Worm (Caenorhabditis elegans) whole organism, L4 larva: ENCODE data around the gene F44E5.2.
A peak's percentile ranks its signal among the peaks of the same experiment; 100 is the strongest.

ENCODE experiments used
- D1046.2 ChIP-seq: fragments of 200-800 bp; sonication (Bioruptor generic); IDR thresholded peaks from 2 replicates; pipeline ENCODE4 v1.3.6; 2022; ENCODE audit warnings: missing genetic modification characterization, missing compliant biosample characterization
- F26F4.8 ChIP-seq: fragments of 200-800 bp; sonication (Bioruptor generic); conservative IDR thresholded peaks from 2 replicates; pipeline ENCODE4 v1.3.6; 2022; ENCODE audit warnings: missing genetic modification characterization, missing compliant biosample characterization
- F37D6.2 ChIP-seq: sonication (generic microtip); optimal IDR thresholded peaks from 2 replicates; lab custom pipeline; 2016; ENCODE audit warnings: mild to moderate bottlenecking, missing genetic modification characterization, missing compliant biosample characterization
- T26A8.4 ChIP-seq: fragments of 200-800 bp; sonication (Bioruptor generic); IDR thresholded peaks from 2 replicates; pipeline ENCODE4 v1.3.6; 2022; ENCODE audit warnings: missing genetic modification characterization, missing compliant biosample characterization
- Y75B8A.6 ChIP-seq: fragments of 200-800 bp; sonication (Bioruptor generic); IDR thresholded peaks from 2 replicates; pipeline ENCODE4 v1.3.6; 2022; ENCODE audit warnings: missing genetic modification reagents, missing genetic modification characterization, missing compliant biosample characterization
- ZK337.2 ChIP-seq: fragments of 200-800 bp; sonication (Bioruptor generic); IDR thresholded peaks from 2 replicates; pipeline ENCODE4 v1.3.6; 2022; ENCODE audit warnings: missing genetic modification reagents, missing genetic modification characterization, missing compliant biosample characterization
- aha-1 ChIP-seq: fragments of 150-350 bp; peaks from one replicate; lab custom pipeline; 2014; ENCODE audit warnings: missing biosample characterization, missing genetic modification characterization
- arid-1 ChIP-seq: fragments of 200-800 bp; sonication (Bioruptor generic); conservative IDR thresholded peaks from 2 replicates; pipeline ENCODE4 v1.3.6; 2022; ENCODE audit warnings: missing genetic modification reagents, missing genetic modification characterization, missing compliant biosample characterization
- ceh-28 ChIP-seq: fragments of 150-350 bp; optimal IDR thresholded peaks from 2 replicates; lab custom pipeline; 2014; ENCODE audit warnings: missing biosample characterization, missing genetic modification reagents, missing genetic modification characterization
- ceh-62 ChIP-seq: sonication (generic microtip); optimal IDR thresholded peaks from 2 replicates; lab custom pipeline; 2017; ENCODE audit warnings: missing biosample characterization, missing genetic modification characterization
- daf-12 ChIP-seq: fragments of 150-350 bp; optimal IDR thresholded peaks from 2 replicates; lab custom pipeline; 2014; ENCODE audit warnings: missing biosample characterization, missing genetic modification reagents, missing genetic modification characterization
- daf-16 ChIP-seq, 3 experiments: sonication (generic microtip); optimal IDR thresholded peaks; 2 replicates each; lab custom pipeline; 2016 to 2017; ENCODE audit warnings: missing genetic modification characterization in 3 of 3, missing genetic modification reagents in 3 of 3, mild to moderate bottlenecking in 2 of 3, missing compliant biosample characterization in 2 of 3, missing biosample characterization in 1 of 3, moderate library complexity in 1 of 3
- daf-19 ChIP-seq: fragments of 200-800 bp; sonication (Bioruptor generic); conservative IDR thresholded peaks from 2 replicates; pipeline ENCODE4 v1.3.6; 2022; ENCODE audit warnings: missing genetic modification characterization, missing compliant biosample characterization
- daf-8 ChIP-seq: fragments of 200-800 bp; sonication (Bioruptor generic); IDR thresholded peaks from 2 replicates; pipeline ENCODE4 v1.3.6; 2022; ENCODE audit warnings: missing genetic modification characterization, missing compliant biosample characterization
- fkh-10 ChIP-seq: fragments of 150-350 bp; optimal IDR thresholded peaks from 2 replicates; lab custom pipeline; 2014; ENCODE audit warnings: missing biosample characterization, missing genetic modification reagents, missing genetic modification characterization
- gei-8 ChIP-seq: fragments of 200-800 bp; sonication (Bioruptor generic); optimal IDR thresholded peaks from 2 replicates; lab custom pipeline; 2018; ENCODE audit warnings: mild to moderate bottlenecking, missing genetic modification characterization, missing compliant biosample characterization
- hmg-1.1 ChIP-seq: fragments of 200-800 bp; sonication (Bioruptor generic); IDR thresholded peaks from 2 replicates; pipeline ENCODE4 v1.3.6; 2022; ENCODE audit warnings: missing genetic modification reagents, missing genetic modification characterization, missing compliant biosample characterization
- lin-1 ChIP-seq: fragments of 200-800 bp; sonication (Bioruptor generic); IDR thresholded peaks from 2 replicates; pipeline ENCODE4 v1.3.6; 2022; ENCODE audit warnings: missing genetic modification reagents, missing genetic modification characterization, missing compliant biosample characterization
- lin-13 ChIP-seq: fragments of 150-350 bp; optimal IDR thresholded peaks from 2 replicates; lab custom pipeline; 2014; ENCODE audit warnings: missing biosample characterization, missing genetic modification reagents, missing genetic modification characterization
- lin-39 ChIP-seq: fragments of 150-350 bp; optimal IDR thresholded peaks from 2 replicates; lab custom pipeline; 2014; ENCODE audit warnings: missing biosample characterization, missing genetic modification reagents, missing genetic modification characterization
- lir-3 ChIP-seq: sonication (generic microtip); optimal IDR thresholded peaks from 2 replicates; lab custom pipeline; 2016; ENCODE audit warnings: mild to moderate bottlenecking, missing genetic modification characterization, missing compliant biosample characterization
- madf-5 ChIP-seq, 2 experiments: fragments of 200-800 bp; sonication (Bioruptor generic); IDR thresholded peaks; 2 replicates each; pipeline ENCODE4 v1.3.6; 2022; ENCODE audit warnings: missing compliant biosample characterization in 2 of 2, missing genetic modification characterization in 2 of 2
- mxl-2 ChIP-seq: fragments of 200-800 bp; sonication (Bioruptor generic); conservative IDR thresholded peaks from 2 replicates; pipeline ENCODE4 v1.3.6; 2022; ENCODE audit warnings: missing genetic modification reagents, missing genetic modification characterization, missing compliant biosample characterization
- mxl-3 ChIP-seq: fragments of 200-800 bp; sonication (Bioruptor generic); optimal IDR thresholded peaks from 2 replicates; lab custom pipeline; 2018; ENCODE audit warnings: mild to moderate bottlenecking, missing genetic modification characterization, missing compliant biosample characterization
- nhr-102 ChIP-seq: sonication (generic microtip); optimal IDR thresholded peaks from 2 replicates; lab custom pipeline; 2016; ENCODE audit warnings: mild to moderate bottlenecking, missing genetic modification characterization, moderate library complexity, missing compliant biosample characterization
- nhr-11 ChIP-seq: fragments of 150-350 bp; optimal IDR thresholded peaks from 2 replicates; lab custom pipeline; 2014; ENCODE audit warnings: missing biosample characterization, missing genetic modification characterization
- nhr-237 ChIP-seq: sonication (generic microtip); optimal IDR thresholded peaks from 2 replicates; lab custom pipeline; 2017; ENCODE audit warnings: missing biosample characterization, missing genetic modification characterization
- nhr-25 ChIP-seq: sonication (generic microtip); optimal IDR thresholded peaks from 2 replicates; lab custom pipeline; 2017; ENCODE audit warnings: missing genetic modification characterization, mild to moderate bottlenecking, missing compliant biosample characterization, antibody characterized with exemption, moderate library complexity, borderline replicate concordance; ENCODE audit not compliant: insufficient read depth
- nhr-48 ChIP-seq: sonication (generic microtip); optimal IDR thresholded peaks from 2 replicates; lab custom pipeline; 2016; ENCODE audit warnings: mild to moderate bottlenecking, missing genetic modification characterization, missing compliant biosample characterization
- php-3 ChIP-seq: fragments of 200-800 bp; sonication (Bioruptor generic); IDR thresholded peaks from 2 replicates; pipeline ENCODE4 v1.3.6; 2022; ENCODE audit warnings: missing genetic modification reagents, missing genetic modification characterization, missing compliant biosample characterization
- rbr-2 ChIP-seq: sonication (generic microtip); optimal IDR thresholded peaks from 2 replicates; lab custom pipeline; 2016; ENCODE audit warnings: missing genotype, missing genetic modification characterization, missing compliant biosample characterization
- set-16 ChIP-seq: fragments of 200-800 bp; sonication (Bioruptor generic); IDR thresholded peaks from 2 replicates; pipeline ENCODE4 v1.3.6; 2022; ENCODE audit warnings: missing genetic modification reagents, missing genetic modification characterization, missing compliant biosample characterization
- snpc-4 ChIP-seq: fragments of 150-350 bp; optimal IDR thresholded peaks from 2 replicates; lab custom pipeline; 2014; ENCODE audit warnings: missing biosample characterization, missing genetic modification characterization
- unc-130 ChIP-seq: sonication (generic microtip); optimal IDR thresholded peaks from 2 replicates; lab custom pipeline; 2016; ENCODE audit warnings: missing genetic modification reagents, missing genetic modification characterization, missing compliant biosample characterization
- zfp-2 ChIP-seq: sonication (generic microtip); optimal IDR thresholded peaks from 2 replicates; lab custom pipeline; 2016; ENCODE audit warnings: mild to moderate bottlenecking, missing genetic modification characterization, missing compliant biosample characterization
- zfp-3 ChIP-seq: fragments of 200-800 bp; sonication (Bioruptor generic); conservative IDR thresholded peaks from 2 replicates; pipeline ENCODE4 v1.3.6; 2022; ENCODE audit warnings: missing genetic modification reagents, missing genetic modification characterization, missing compliant biosample characterization
- zip-11 ChIP-seq: fragments of 200-800 bp; sonication (Bioruptor generic); IDR thresholded peaks from 2 replicates; pipeline ENCODE4 v1.3.6; 2022; ENCODE audit warnings: missing genetic modification characterization, missing compliant biosample characterization

The F44E5.2 gene

DNA sequence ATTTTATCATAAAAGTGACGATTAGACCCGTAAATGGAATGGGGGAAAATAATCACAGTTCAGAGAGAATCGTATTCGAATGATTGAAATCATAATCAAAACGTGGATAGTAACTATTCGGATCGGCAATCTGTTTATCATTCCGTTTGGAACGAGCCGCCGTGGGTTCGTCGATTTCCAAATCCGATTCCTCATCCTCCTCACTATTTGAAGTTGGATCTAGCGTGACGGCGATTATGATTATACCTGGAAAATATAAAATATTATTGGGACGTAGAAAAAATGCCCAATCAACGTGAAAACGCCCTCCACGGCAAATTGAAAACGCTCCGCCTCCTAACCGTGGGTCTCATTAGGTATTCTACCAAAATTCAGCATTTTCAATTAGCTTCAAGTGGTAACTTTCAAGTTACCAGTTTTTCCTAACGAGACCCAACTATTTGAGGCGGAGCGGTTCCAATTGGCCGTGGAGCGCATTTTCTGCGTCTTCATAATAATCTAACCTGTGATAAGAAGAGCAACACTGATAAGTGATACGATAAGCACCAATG is 35.3 kb upstream of the F44E5.2 start (continued):
- TF ChIP-seq lin-13 (GFP tag; lab: Kevin White, UChicago) (no peak), ZK337.2 (GFP tag; lab: Robert Waterston, UW) (no peak), zfp-3 (GFP tag; lab: Robert Waterston, UW) (peak; percentile 78; the same call in 1 of the 2 replicates), daf-16 (GFP tag; optimal IDR thresholded peaks at IDR 0.05; lab: Kevin White, UChicago) (no peak), daf-16 (tag; optimal IDR thresholded peaks at IDR 0.05; lab: Kevin White, UChicago) (peak; percentile 35), daf-12 (tag; lab: Kevin White, UChicago) (no peak), T26A8.4 (GFP tag; lab: Robert Waterston, UW) (no peak), arid-1 (GFP tag; lab: Robert Waterston, UW) (0 out of 2 replicates have a peak, but pooled peaks have one; percentile 23), mxl-2 (GFP tag; lab: Robert Waterston, UW) (0 out of 2 replicates have a peak, but pooled peaks have one; percentile 32), mxl-3 (GFP tag; lab: Kevin White, UChicago) (no peak), ceh-62 (tag; lab: Kevin White, UChicago) (no peak), Y75B8A.6 (GFP tag; lab: Robert Waterston, UW) (no peak), F37D6.2 (no peak), nhr-25 (tag; lab: Kevin White, UChicago) (no peak), D1046.2 (GFP tag; lab: Robert Waterston, UW) (0 out of 2 replicates have a peak, but pooled peaks have one; percentile 17), ceh-28 (tag; lab: Kevin White, UChicago) (no peak), set-16 (no peak), F26F4.8 (no peak), nhr-237 (tag; lab: Kevin White, UChicago) (no peak), fkh-10 (no peak), nhr-48 (no peak)

DNA sequence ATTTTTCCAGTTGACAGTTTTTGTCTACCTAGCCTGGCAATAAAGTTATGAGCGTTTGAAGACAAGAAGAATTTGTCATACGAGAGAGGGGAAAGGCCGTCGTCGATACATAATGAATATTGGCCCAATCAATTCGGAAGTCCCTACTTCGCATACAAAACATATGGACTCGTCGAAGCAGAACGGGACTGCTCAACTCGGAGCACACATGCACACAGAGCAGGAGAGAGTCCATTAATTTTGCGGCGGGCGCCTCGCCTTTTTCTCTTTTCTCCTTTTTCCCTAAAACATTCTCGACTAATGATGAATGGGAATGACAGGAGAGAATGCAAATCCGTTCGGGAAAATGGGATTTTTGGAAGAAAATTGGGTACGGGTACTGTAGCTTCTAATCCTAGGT is 34.1 kb upstream of the F44E5.2 start, which contains the start of gene F13D12.8:
F13D12.8 (minus strand) TSS at position 82 of the 400 bp plus-strand sequence.
- TF ChIP-seq lir-3 (no peak), nhr-102 (tag; lab: Kevin White, UChicago) (no peak), hmg-1.1 (GFP tag; lab: Robert Waterston, UW) (0 out of 2 replicates have a peak, but pooled peaks have one; percentile 19), mxl-3 (GFP tag; lab: Kevin White, UChicago) (no peak)
- TF ChIP-seq, all 104 proteins: peak for 1

DNA sequence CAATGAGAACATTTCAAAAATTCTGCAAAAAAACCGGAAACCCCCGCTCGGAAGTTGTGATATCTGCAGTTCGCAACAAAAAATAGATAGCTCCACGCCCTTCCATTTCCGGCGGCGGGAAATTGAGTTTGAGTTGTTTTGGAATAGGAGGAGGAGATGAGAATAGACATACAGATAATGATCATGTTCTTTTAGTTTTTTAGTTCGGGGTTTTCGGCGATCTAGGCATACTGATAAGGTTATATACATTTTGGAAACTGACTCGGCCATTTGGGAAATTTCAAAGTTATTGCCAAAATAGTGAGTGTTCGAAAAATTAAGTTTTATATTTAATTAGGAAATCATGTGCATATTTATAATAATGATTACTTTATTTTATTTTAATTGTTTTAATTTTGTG is 32.7 kb upstream of the F44E5.2 start:
- TF ChIP-seq zip-11 (GFP tag; lab: Robert Waterston, UW) (no peak), lin-1 (GFP tag; lab: Robert Waterston, UW) (no peak), gei-8 (no peak), aha-1 (tag; lab: Kevin White, UChicago) (no peak), daf-19 (GFP tag; lab: Robert Waterston, UW) (no peak), nhr-11 (tag; lab: Kevin White, UChicago) (no peak), unc-130 (no peak), arid-1 (GFP tag; lab: Robert Waterston, UW) (no peak), nhr-102 (tag; lab: Kevin White, UChicago) (no peak), zfp-2 (no peak), madf-5 (GFP tag; IDR thresholded peaks at IDR 0.05; lab: Robert Waterston, UW) (no peak), daf-8 (GFP tag; lab: Robert Waterston, UW) (no peak), lin-39 (tag; lab: Kevin White, UChicago) (no peak), rbr-2 (tag; lab: Kevin White, UChicago) (no peak), php-3 (GFP tag; lab: Robert Waterston, UW) (no peak), snpc-4 (no peak)
